Fruit fly (Drosophila melanogaster) whole organism, embryonic: ENCODE data around the gene CG11396.

Experiments used
- Ada2b ChIP-seq: fragments of 200-800 bp; sonication (Bioruptor generic); IDR thresholded peaks from 2 replicates; pipeline ENCODE4 v1.3.6; 2022; ENCODE audit warnings: missing biosample characterization, missing genetic modification characterization
- Antp ChIP-seq: fragments of 200-800 bp; sonication (Bioruptor generic); optimal IDR thresholded peaks from 3 replicates; lab custom pipeline; 2016; ENCODE audit warnings: missing biosample characterization, missing genetic modification characterization
- Atf6 ChIP-seq: fragments of 200-800 bp; sonication (Bioruptor generic); IDR thresholded peaks from 2 replicates; pipeline ENCODE4 v1.3.6; 2022; ENCODE audit warnings: missing biosample characterization, missing genetic modification characterization
- Awh ChIP-seq: fragments of 200-800 bp; sonication (Bioruptor generic); IDR thresholded peaks from 2 replicates; pipeline ENCODE4, ENCODE4 v1.3.6; 2022; ENCODE audit warnings: missing biosample characterization, missing genetic modification characterization
- CG12942 ChIP-seq: fragments of 200-800 bp; sonication (Bioruptor generic); optimal IDR thresholded peaks from 3 replicates; lab custom pipeline; 2016; ENCODE audit warnings: missing biosample characterization, missing genetic modification characterization
- CG13123 ChIP-seq: fragments of 200-800 bp; sonication (Bioruptor generic); optimal IDR thresholded peaks from 2 replicates; lab custom pipeline; 2016; ENCODE audit warnings: missing biosample characterization, missing genetic modification characterization
- CG14441 ChIP-seq: fragments of 200-800 bp; sonication (Bioruptor generic); IDR thresholded peaks from 2 replicates; pipeline ENCODE4 v1.3.6; 2022; ENCODE audit warnings: missing biosample characterization, missing genetic modification characterization
- CG1603 ChIP-seq: fragments of 200-800 bp; sonication (Bioruptor generic); optimal IDR thresholded peaks from 2 replicates; lab custom pipeline; 2019; ENCODE audit warnings: missing biosample characterization, mild to moderate bottlenecking, missing genetic modification characterization, moderate library complexity
- CG16779 ChIP-seq: fragments of 200-800 bp; sonication (Bioruptor generic); IDR thresholded peaks from 2 replicates; pipeline ENCODE4 v1.3.6; 2022; ENCODE audit warnings: missing biosample characterization, missing genetic modification characterization
- CG17328 ChIP-seq: fragments of 200-800 bp; sonication (Bioruptor generic); IDR thresholded peaks from 2 replicates; pipeline ENCODE4 v1.3.6; 2022; ENCODE audit warnings: missing biosample characterization, missing genetic modification characterization
- CG17568 ChIP-seq: fragments of 200-800 bp; sonication (Bioruptor generic); optimal IDR thresholded peaks from 2 replicates; lab custom pipeline; 2018; ENCODE audit warnings: missing biosample characterization, mild to moderate bottlenecking, missing genetic modification characterization, moderate library complexity
- CG2129 ChIP-seq: fragments of 200-800 bp; sonication (Bioruptor generic); IDR thresholded peaks from 2 replicates; pipeline ENCODE4 v1.3.6; 2022; ENCODE audit warnings: missing biosample characterization, missing genetic modification characterization; ENCODE audit not compliant: partially characterized antibody
- CG33557 ChIP-seq: fragments of 200-800 bp; sonication (Bioruptor generic); optimal IDR thresholded peaks from 2 replicates; lab custom pipeline; 2019; ENCODE audit warnings: missing biosample characterization, mild to moderate bottlenecking, missing genetic modification characterization, moderate library complexity
- CG34422 ChIP-seq: fragments of 200-800 bp; sonication (Bioruptor generic); IDR thresholded peaks from 3 replicates; pipeline ENCODE4 v1.3.6; 2022; ENCODE audit warnings: missing biosample characterization, missing genetic modification characterization
- CG3847 ChIP-seq: fragments of 200-800 bp; sonication (Bioruptor generic); IDR thresholded peaks from 2 replicates; pipeline ENCODE4 v1.3.6; 2022; ENCODE audit warnings: missing biosample characterization, missing genetic modification characterization
- CG4820 ChIP-seq: fragments of 200-800 bp; sonication (Bioruptor generic); optimal IDR thresholded peaks from 3 replicates; lab custom pipeline; 2016; ENCODE audit warnings: missing biosample characterization, missing genetic modification characterization
- CG6654 ChIP-seq: fragments of 200-800 bp; sonication (Bioruptor generic); optimal IDR thresholded peaks from 2 replicates; lab custom pipeline; 2017; ENCODE audit warnings: missing biosample characterization, mild to moderate bottlenecking, missing genetic modification characterization
- CG6791 ChIP-seq: fragments of 200-800 bp; sonication (Bioruptor generic); IDR thresholded peaks from 3 replicates; pipeline ENCODE4 v1.3.6; 2022; ENCODE audit warnings: missing biosample characterization, missing genetic modification characterization; ENCODE audit not compliant: partially characterized antibody
- CG6813 ChIP-seq: fragments of 200-800 bp; sonication (Bioruptor generic); optimal IDR thresholded peaks from 2 replicates; lab custom pipeline; 2017; ENCODE audit warnings: missing biosample characterization, missing genetic modification characterization, mild to moderate bottlenecking, moderate library complexity, missing genetic modification reagents
- CG6854 ChIP-seq: fragments of 200-800 bp; sonication (Bioruptor generic); optimal IDR thresholded peaks from 3 replicates; lab custom pipeline; 2017; ENCODE audit warnings: missing biosample characterization, mild to moderate bottlenecking, missing genetic modification characterization
- CG7357 ChIP-seq: fragments of 200-800 bp; sonication (Bioruptor generic); IDR thresholded peaks from 3 replicates; pipeline ENCODE4 v1.3.6; 2022; ENCODE audit warnings: missing biosample characterization, missing genetic modification characterization
- CG8478 ChIP-seq: fragments of >200 bp; optimal IDR thresholded peaks from 2 replicates; lab custom pipeline; 2018
- CTCF ChIP-seq: fragments of 200-800 bp; sonication (Bioruptor generic); optimal IDR thresholded peaks from 2 replicates; lab custom pipeline; 2017; ENCODE audit warnings: missing biosample characterization, mild to moderate bottlenecking, missing genetic modification characterization, moderate library complexity
- HHEX ChIP-seq: fragments of 200-800 bp; sonication (Bioruptor generic); optimal IDR thresholded peaks from 3 replicates; lab custom pipeline; 2017; ENCODE audit warnings: missing biosample characterization, mild to moderate bottlenecking, missing genetic modification characterization, missing genetic modification reagents
- Lpt ChIP-seq: fragments of >200 bp; optimal IDR thresholded peaks from 2 replicates; lab custom pipeline; 2018; ENCODE audit warnings: missing biosample characterization, missing genetic modification characterization
- NFAT ChIP-seq: fragments of 200-800 bp; sonication (Bioruptor generic); IDR thresholded peaks from 2 replicates; pipeline ENCODE4 v1.3.6; 2022; ENCODE audit warnings: missing biosample characterization, missing genetic modification characterization
- PHDP ChIP-seq: fragments of 200-800 bp; sonication (Bioruptor generic); optimal IDR thresholded peaks from 3 replicates; lab custom pipeline; 2018; ENCODE audit warnings: missing biosample characterization, mild to moderate bottlenecking, missing genetic modification characterization, moderate library complexity
- Ssrp ChIP-seq: fragments of 200-800 bp; sonication (Bioruptor generic); optimal IDR thresholded peaks from 2 replicates; lab custom pipeline; 2018; ENCODE audit warnings: missing biosample characterization, mild to moderate bottlenecking, missing genetic modification characterization, moderate library complexity
- ap ChIP-seq: fragments of 200-800 bp; sonication (Bioruptor generic); IDR thresholded peaks from 2 replicates; pipeline ENCODE4 v1.3.6; 2022; ENCODE audit warnings: missing biosample characterization, missing genetic modification characterization
- ara ChIP-seq: fragments of 200-800 bp; sonication (Bioruptor generic); IDR thresholded peaks from 2 replicates; pipeline ENCODE4 v1.3.6; 2022; ENCODE audit warnings: missing biosample characterization, missing genetic modification characterization
- bcd ChIP-seq: fragments of 200-800 bp; sonication (Bioruptor generic); optimal IDR thresholded peaks from 2 replicates; lab custom pipeline; 2017; ENCODE audit warnings: missing biosample characterization, mild to moderate bottlenecking, missing genetic modification characterization
- bigmax ChIP-seq: fragments of 200-800 bp; sonication (Bioruptor generic); optimal IDR thresholded peaks from 2 replicates; lab custom pipeline; 2018; ENCODE audit warnings: missing biosample characterization, mild to moderate bottlenecking, missing genetic modification characterization
- da ChIP-seq: fragments of 200-800 bp; sonication (Bioruptor generic); optimal IDR thresholded peaks from 2 replicates; lab custom pipeline; 2016; ENCODE audit warnings: missing biosample characterization, missing genetic modification characterization
- dmrt99B ChIP-seq: fragments of 200-800 bp; sonication (Bioruptor generic); optimal IDR thresholded peaks from 2 replicates; lab custom pipeline; 2018; ENCODE audit warnings: missing biosample characterization, mild to moderate bottlenecking, missing genetic modification characterization, moderate library complexity
- esg ChIP-seq: fragments of 200-800 bp; sonication (Bioruptor generic); conservative IDR thresholded peaks from 2 replicates; pipeline ENCODE4 v1.3.6; 2022; ENCODE audit warnings: missing biosample characterization, missing genetic modification characterization
- ewg ChIP-seq: fragments of 200-800 bp; sonication (Bioruptor generic); optimal IDR thresholded peaks from 3 replicates; lab custom pipeline; 2017; ENCODE audit warnings: mild to moderate bottlenecking, missing biosample characterization, missing genetic modification reagents, missing genetic modification characterization
- fu2 ChIP-seq: fragments of 200-800 bp; sonication (Bioruptor generic); optimal IDR thresholded peaks from 2 replicates; lab custom pipeline; 2016; ENCODE audit warnings: missing biosample characterization, missing genetic modification characterization
- gem ChIP-seq: fragments of 200-800 bp; sonication (Bioruptor generic); optimal IDR thresholded peaks from 2 replicates; lab custom pipeline; 2019; ENCODE audit warnings: missing biosample characterization, mild to moderate bottlenecking, missing genetic modification characterization, moderate library complexity
- klu ChIP-seq: fragments of 200-800 bp; sonication (Bioruptor generic); IDR thresholded peaks from 2 replicates; pipeline ENCODE4 v1.3.6; 2022; ENCODE audit warnings: missing biosample characterization, missing genetic modification characterization
- lmd ChIP-seq: fragments of 200-800 bp; sonication (Bioruptor generic); IDR thresholded peaks from 2 replicates; pipeline ENCODE4 v1.3.6; 2022; ENCODE audit warnings: missing biosample characterization, missing genetic modification characterization
- nmo ChIP-seq: fragments of 200-800 bp; sonication (Bioruptor generic); optimal IDR thresholded peaks from 2 replicates; lab custom pipeline; 2018; ENCODE audit warnings: missing biosample characterization, mild to moderate bottlenecking, missing genetic modification characterization, moderate library complexity
- oc ChIP-seq: fragments of 200-800 bp; sonication (Bioruptor generic); optimal IDR thresholded peaks from 2 replicates; lab custom pipeline; 2018; ENCODE audit warnings: missing biosample characterization, mild to moderate bottlenecking, missing genetic modification characterization, moderate library complexity
- pnt ChIP-seq: fragments of 200-800 bp; sonication (Bioruptor generic); optimal IDR thresholded peaks from 3 replicates; lab custom pipeline; 2016; ENCODE audit warnings: missing biosample characterization, missing genetic modification characterization
- scrt ChIP-seq: fragments of 200-800 bp; sonication (Bioruptor generic); optimal IDR thresholded peaks from 2 replicates; lab custom pipeline; 2018; ENCODE audit warnings: missing biosample characterization, mild to moderate bottlenecking, missing genetic modification characterization, moderate library complexity
- sim ChIP-seq: fragments of 200-800 bp; sonication (Bioruptor generic); IDR thresholded peaks from 2 replicates; pipeline ENCODE4 v1.3.6; 2022; ENCODE audit warnings: missing biosample characterization, missing genetic modification characterization
- tin ChIP-seq: fragments of 200-800 bp; sonication (Bioruptor generic); optimal IDR thresholded peaks from 3 replicates; lab custom pipeline; 2016; ENCODE audit warnings: missing biosample characterization, missing genetic modification characterization
- tio ChIP-seq: fragments of 200-800 bp; sonication (Bioruptor generic); optimal IDR thresholded peaks from 2 replicates; lab custom pipeline; 2017; ENCODE audit warnings: missing biosample characterization, missing genetic modification characterization, inconsistent platforms
- trem ChIP-seq: fragments of 200-800 bp; optimal IDR thresholded peaks from 3 replicates; lab custom pipeline; 2019; ENCODE audit warnings: missing biosample characterization, mild to moderate bottlenecking, missing genetic modification characterization, moderate library complexity
- ttk ChIP-seq: fragments of 200-800 bp; sonication (Bioruptor generic); IDR thresholded peaks from 2 replicates; pipeline ENCODE4 v2.1.2; 2022; ENCODE audit warnings: missing biosample characterization, missing genetic modification characterization
- vfl ChIP-seq: fragments of 200-800 bp; sonication (Bioruptor generic); optimal IDR thresholded peaks from 2 replicates; lab custom pipeline; 2016; ENCODE audit warnings: missing biosample characterization, missing genetic modification characterization
- vvl ChIP-seq: fragments of 200-800 bp; sonication (Bioruptor generic); IDR thresholded peaks from 2 replicates; pipeline ENCODE4 v1.3.6; 2022; ENCODE audit warnings: missing biosample characterization, missing genetic modification characterization
- zen ChIP-seq: fragments of 200-800 bp; sonication (Bioruptor generic); optimal IDR thresholded peaks from 3 replicates; lab custom pipeline; 2018; ENCODE audit warnings: missing biosample characterization, mild to moderate bottlenecking, missing genetic modification characterization, moderate library complexity
- zf30C ChIP-seq: fragments of 200-800 bp; sonication (Bioruptor generic); optimal IDR thresholded peaks from 3 replicates; lab custom pipeline; 2018; ENCODE audit warnings: missing biosample characterization, mild to moderate bottlenecking, missing genetic modification characterization

Gene CG11396

dm6 chr3L:20787835-20788380, at the start of gene CG11396 (continued):
- TF ChIP-seq HHEX (GFP tag; lab: Kevin White, UChicago): no peak
- no peak for TF ChIP-seq CG6813 (GFP tag; lab: Kevin White, UChicago)
- no peak for TF ChIP-seq CG17568 (GFP tag; lab: Kevin White, UChicago)
- no peak for TF ChIP-seq tio (GFP tag; lab: Kevin White, UChicago)
- TF ChIP-seq Lpt (GFP tag; lab: Kevin White, UChicago): no peak
- TF ChIP-seq zen (tag; lab: Kevin White, UChicago): no peak
- peak; percentile 74 for TF ChIP-seq CG2129 (GFP tag; lab: Robert Waterston, UW)
- TF ChIP-seq vvl (GFP tag; lab: Robert Waterston, UW): no peak
- no peak for TF ChIP-seq nmo (GFP tag; lab: Kevin White, UChicago)
- no peak for TF ChIP-seq ara (GFP tag; lab: Robert Waterston, UW)
- TF ChIP-seq scrt: no peak
- TF ChIP-seq ewg (GFP tag; lab: Kevin White, UChicago): no peak
- no peak for TF ChIP-seq zf30C (GFP tag; lab: Kevin White, UChicago)
- no peak for TF ChIP-seq CG34422 (GFP tag; lab: Robert Waterston, UW)
- TF ChIP-seq Ssrp (tag; lab: Kevin White, UChicago): no peak
- TF ChIP-seq lmd (GFP tag; lab: Robert Waterston, UW): no peak
- no peak for TF ChIP-seq vfl
- no peak for TF ChIP-seq Awh (GFP tag; lab: Robert Waterston, UW)
- no peak for TF ChIP-seq tin
- no peak for TF ChIP-seq CG6654
- peak; percentile 24; the same call in 1 of the 2 replicates for TF ChIP-seq CG3847 (GFP tag; lab: Robert Waterston, UW)
- no peak for TF ChIP-seq da (GFP tag; lab: Kevin White, UChicago)
- no peak for TF ChIP-seq bcd (GFP tag; lab: Kevin White, UChicago)
- no peak for TF ChIP-seq Antp (GFP tag; lab: Kevin White, UChicago)
- no peak for TF ChIP-seq NFAT (GFP tag; lab: Robert Waterston, UW)
- TF ChIP-seq ttk (GFP tag; lab: Robert Waterston, UW): no peak
- TF ChIP-seq pnt (GFP tag; lab: Kevin White, UChicago): no peak
- TF ChIP-seq bigmax (GFP tag; lab: Kevin White, UChicago): no peak
- TF ChIP-seq CG4820 (GFP tag; lab: Kevin White, UChicago): no peak
- no peak for TF ChIP-seq sim
- no peak for TF ChIP-seq esg
- no peak for TF ChIP-seq CG12942 (GFP tag; lab: Kevin White, UChicago)
- TF ChIP-seq CG17328 (GFP tag; lab: Robert Waterston, UW): no peak
- TF ChIP-seq CG6854 (GFP tag; lab: Kevin White, UChicago): no peak
- TF ChIP-seq CG13123 (GFP tag; lab: Kevin White, UChicago): no peak
- no peak for TF ChIP-seq klu (GFP tag; lab: Robert Waterston, UW)
- TF ChIP-seq oc (tag; lab: Kevin White, UChicago): no peak
- TF ChIP-seq CG14441 (GFP tag; lab: Robert Waterston, UW): no peak
- no peak for TF ChIP-seq dmrt99B (tag; lab: Kevin White, UChicago)
- TF ChIP-seq fu2 (GFP tag; lab: Kevin White, UChicago): no peak
- TF ChIP-seq gem (tag; lab: Kevin White, UChicago): no peak
- peak; percentile 46 for TF ChIP-seq CG1603 (tag; lab: Kevin White, UChicago)
- no peak for TF ChIP-seq CG7357 (GFP tag; lab: Robert Waterston, UW)
- no peak for TF ChIP-seq Atf6
- no peak for TF ChIP-seq CG8478 (lab: Kevin White, UChicago)
- no peak for TF ChIP-seq ap (GFP tag; lab: Robert Waterston, UW)
- no peak for TF ChIP-seq PHDP (tag; lab: Kevin White, UChicago)
- TF ChIP-seq trem (tag; lab: Kevin White, UChicago): peak; percentile 40
- no peak for TF ChIP-seq Ada2b (GFP tag; lab: Robert Waterston, UW)
- TF ChIP-seq CG6791 (GFP tag; lab: Robert Waterston, UW): peak; percentile 96
- TF ChIP-seq CG33557 (GFP tag; lab: Kevin White, UChicago): no peak
- no peak for TF ChIP-seq CTCF (GFP tag; lab: Kevin White, UChicago)
- TF ChIP-seq CG16779 (GFP tag; lab: Robert Waterston, UW): no peak
